Fruit fly (Drosophila melanogaster): ENCODE data around the gene Vml.

Vml gene

dm6 chrX:2293294-2293988 lies 17.8 kb downstream of the Vml start, which contains the start of gene CG2865 (continued):
- TF ChIP-seq pros (GFP tag; optimal IDR thresholded peaks at IDR 0.05) (peak; percentile 93), CG3847 (GFP tag; IDR thresholded peaks at IDR 0.05) (peak; percentile 90), CG7987 (GFP tag; optimal IDR thresholded peaks at IDR 0.05) (peak; percentile 85), Trl (optimal IDR thresholded peaks at IDR 0.05) (peak; percentile 91), Trl (GFP tag; optimal IDR thresholded peaks at IDR 0.05) (peak; percentile 91), tgo (GFP tag; IDR thresholded peaks at IDR 0.05) (peak; percentile 92), CG6689 (GFP tag; IDR thresholded peaks at IDR 0.05) (peak; percentile 91), tup (GFP tag; optimal IDR thresholded peaks at IDR 0.05) (peak; percentile 70), CG9797 (GFP tag; optimal IDR thresholded peaks at IDR 0.05) (peak; percentile 11), Rfx (GFP tag; IDR thresholded peaks at IDR 0.05) (peak; percentile 89), crp (GFP tag; optimal IDR thresholded peaks at IDR 0.05) (peak in 1 of 2 experiments; percentile 66), fd3F (GFP tag; optimal IDR thresholded peaks at IDR 0.05) (peak; percentile 94), CG4730 (GFP tag; IDR thresholded peaks at IDR 0.05) (peak; percentile 78), sr (GFP tag; IDR thresholded peaks at IDR 0.05) (peak; percentile 93), CG17829 (tag; optimal IDR thresholded peaks at IDR 0.05) (peak; percentile 95), CG12659 (GFP tag; optimal IDR thresholded peaks at IDR 0.05) (peak; percentile 97), CG18262 (tag; optimal IDR thresholded peaks at IDR 0.05) (peak; percentile 95), Deaf1 (tag; optimal IDR thresholded peaks at IDR 0.05) (peak; percentile 83), jumu (GFP tag; optimal IDR thresholded peaks at IDR 0.05) (peak; percentile 87), Sin3A (optimal IDR thresholded peaks at IDR 0.05) (no peak), Xrp1 (GFP tag; IDR thresholded peaks at IDR 0.05) (peak; percentile 94), CG8089 (GFP tag; optimal IDR thresholded peaks at IDR 0.05) (peak; percentile 85), CG7372 (GFP tag; IDR thresholded peaks at IDR 0.05) (peak; percentile 88), mirr (GFP tag; optimal IDR thresholded peaks at IDR 0.05) (peak; percentile 96), CG10431 (GFP tag; optimal IDR thresholded peaks at IDR 0.05) (peak; percentile 88), Ssrp (tag; optimal IDR thresholded peaks at IDR 0.05) (peak; percentile 91), dati (GFP tag; IDR thresholded peaks at IDR 0.05) (0 out of 2 replicates have a peak, but pooled peaks have one; percentile 21), corto (GFP tag; optimal IDR thresholded peaks at IDR 0.05) (peak; percentile 84), CG17328 (GFP tag; IDR thresholded peaks at IDR 0.05) (peak; percentile 66), CG15601 (tag; optimal IDR thresholded peaks at IDR 0.05) (peak; percentile 95), chinmo (GFP tag; IDR thresholded peaks at IDR 0.05; ENCODE audit: partially characterized antibody) (peak; percentile 92), CG8944 (GFP tag; optimal IDR thresholded peaks at IDR 0.05) (peak; percentile 85), CG15514 (GFP tag; optimal IDR thresholded peaks at IDR 0.05) (peak; percentile 89), CG11085 (GFP tag; IDR thresholded peaks at IDR 0.05) (peak; percentile 41; the same call in 1 of the 2 replicates), Dll (GFP tag; IDR thresholded peaks at IDR 0.05; ENCODE audit: partially characterized antibody) (no peak), bsh (GFP tag; optimal IDR thresholded peaks at IDR 0.05) (peak; percentile 87 to 95), nmo (GFP tag; optimal IDR thresholded peaks at IDR 0.05) (peak; percentile 95), CG4854 (GFP tag; optimal IDR thresholded peaks at IDR 0.05) (peak; percentile 73), CG34376 (GFP tag; optimal IDR thresholded peaks at IDR 0.05) (peak; percentile 98), Lpt (GFP tag; optimal IDR thresholded peaks at IDR 0.05) (no peak), CG6765 (GFP tag; optimal IDR thresholded peaks at IDR 0.05) (peak; percentile 95), onecut (GFP tag; IDR thresholded peaks at IDR 0.05) (peak; percentile 86), hbn (GFP tag; IDR thresholded peaks at IDR 0.05; ENCODE audit: partially characterized antibody) (no peak), phol (tag; optimal IDR thresholded peaks at IDR 0.05) (peak; percentile 92), insv (GFP tag; optimal IDR thresholded peaks at IDR 0.05) (peak; percentile 40 to 78), Hmr (GFP tag; optimal IDR thresholded peaks at IDR 0.05) (peak; percentile 97), nerfin-1 (tag; optimal IDR thresholded peaks at IDR 0.05) (peak; percentile 96), CG17385 (GFP tag; optimal IDR thresholded peaks at IDR 0.05) (peak; percentile 94), Sox102F (GFP tag; optimal IDR thresholded peaks at IDR 0.05) (peak; percentile 93)

All from whole organism, embryonic.